Worm (Caenorhabditis elegans): ENCODE measurements around the gene ncx-7.

ncx-7 gene

ce11 chrIII:9733333-9733732, 13.2 kb upstream of the ncx-7 start:
- peak; percentile 3 for TF ChIP-seq nhr-20 (tag; optimal IDR thresholded peaks at IDR 0.05)
- peak; percentile 64 for TF ChIP-seq lin-14 (GFP tag; optimal IDR thresholded peaks at IDR 0.05)
- TF ChIP-seq lsy-2 (tag; optimal IDR thresholded peaks at IDR 0.05) = peak in 1 of 2 experiments; percentile 23
- peak in 1 of 6 experiments; percentile 27 for TF ChIP-seq elt-3 (tag; optimal IDR thresholded peaks at IDR 0.05)
- TF ChIP-seq snu-23 (GFP tag; optimal IDR thresholded peaks at IDR 0.05) = peak; percentile 22
- TF ChIP-seq mep-1 (tag; optimal IDR thresholded peaks at IDR 0.05) = peak; percentile 32
- TF ChIP-seq irx-1 (tag; optimal IDR thresholded peaks at IDR 0.05) = no peak
- TF ChIP-seq lin-35 (GFP tag; optimal IDR thresholded peaks at IDR 0.05) = peak in 1 of 2 experiments; percentile 26
- no peak for TF ChIP-seq ceh-8 (GFP tag; optimal IDR thresholded peaks at IDR 0.05)
- no peak for TF ChIP-seq fos-1 (tag; optimal IDR thresholded peaks at IDR 0.05)
- peak; percentile 74 for TF ChIP-seq nhr-85 (tag)
- no peak for TF ChIP-seq aly-2 (tag; optimal IDR thresholded peaks at IDR 0.05)
- no peak for TF ChIP-seq lir-3 (tag; optimal IDR thresholded peaks at IDR 0.05; ENCODE audit: poor library complexity)
- peak; percentile 87 for TF ChIP-seq blmp-1 (tag; optimal IDR thresholded peaks at IDR 0.05)
- no peak for TF ChIP-seq zip-4 (GFP tag; optimal IDR thresholded peaks at IDR 0.05)

- TF ChIP-seq lin-14 (GFP tag; optimal IDR thresholded peaks at IDR 0.05) (peak; percentile 90), ets-5 (GFP tag; IDR thresholded peaks at IDR 0.05) (no peak), swsn-7 (tag; optimal IDR thresholded peaks at IDR 0.05) (peak; percentile 24), lin-39 (tag; optimal IDR thresholded peaks at IDR 0.05) (peak; percentile 51), nhr-71 (tag; optimal IDR thresholded peaks at IDR 0.05) (peak; percentile 60), zip-4 (GFP tag; optimal IDR thresholded peaks at IDR 0.05) (no peak), dsc-1 (tag; optimal IDR thresholded peaks at IDR 0.05) (peak; percentile 75), rnt-1 (tag; optimal IDR thresholded peaks at IDR 0.05) (peak; percentile 74), ceh-8 (GFP tag; optimal IDR thresholded peaks at IDR 0.05) (no peak), efl-1 (optimal IDR thresholded peaks at IDR 0.05) (no peak), efl-1 (GFP tag; optimal IDR thresholded peaks at IDR 0.05 in 1 of 2) (peak in 1 of 2 experiments; percentile 3), lsy-2 (tag; optimal IDR thresholded peaks at IDR 0.05) (peak; percentile 1 to 7), nhr-85 (tag) (peak; percentile 9), nhr-20 (tag; optimal IDR thresholded peaks at IDR 0.05) (peak; percentile 20), snu-23 (GFP tag; optimal IDR thresholded peaks at IDR 0.05) (peak; percentile 19)
Measured at ce11 chrIII:9731313-9731912, 11.3 kb upstream of the ncx-7 start.

ce11 chrIII:9730407-9730806, 10.3 kb upstream of the ncx-7 start:
- TF ChIP-seq nhr-20 (tag; optimal IDR thresholded peaks at IDR 0.05) (no peak), ceh-88 (GFP tag; IDR thresholded peaks at IDR 0.05) (no peak), mep-1 (tag; optimal IDR thresholded peaks at IDR 0.05) (no peak), egl-27 (tag; optimal IDR thresholded peaks at IDR 0.05) (no peak), ces-1 (GFP tag; optimal IDR thresholded peaks at IDR 0.05) (no peak), zip-4 (GFP tag; optimal IDR thresholded peaks at IDR 0.05) (no peak), fkh-8 (tag; optimal IDR thresholded peaks at IDR 0.05) (no peak), dsc-1 (tag; optimal IDR thresholded peaks at IDR 0.05) (peak; percentile 53), unc-130 (tag; optimal IDR thresholded peaks at IDR 0.05) (no peak), efl-1 (optimal IDR thresholded peaks at IDR 0.05) (no peak), efl-1 (GFP tag; optimal IDR thresholded peaks at IDR 0.05 in 1 of 2) (peak in 1 of 2 experiments; percentile 42), C04F5.9 (tag; optimal IDR thresholded peaks at IDR 0.05) (no peak), nhr-76 (tag; optimal IDR thresholded peaks at IDR 0.05) (no peak)

ce11 chrIII:9727439-9727838, 7.3 kb upstream of the ncx-7 start, which contains the start of gene C07A9.12:
Gene C07A9.12, minus strand, starts transcription at chrIII:9727539.
- TF ChIP-seq dsc-1 (tag; optimal IDR thresholded peaks at IDR 0.05) = peak; percentile 3
- TF ChIP-seq F16B12.6 (tag; optimal IDR thresholded peaks at IDR 0.05) = no peak

- TF ChIP-seq unc-30 (tag; optimal IDR thresholded peaks at IDR 0.05) = no peak
- no peak for TF ChIP-seq dpl-1 (GFP tag; optimal IDR thresholded peaks at IDR 0.05)
- no peak for TF ChIP-seq mef-2 (tag; optimal IDR thresholded peaks at IDR 0.05)
- TF ChIP-seq tbx-2 (tag; optimal IDR thresholded peaks at IDR 0.05) = no peak
- no peak for TF ChIP-seq F16B12.6 (tag; optimal IDR thresholded peaks at IDR 0.05)
- no peak for TF ChIP-seq hlh-17 (GFP tag; optimal IDR thresholded peaks at IDR 0.05; ENCODE audit: borderline replicate concordance)
- TF ChIP-seq nhr-12 (tag; optimal IDR thresholded peaks at IDR 0.05) = no peak
- TF ChIP-seq lin-35 (GFP tag; optimal IDR thresholded peaks at IDR 0.05) = no peak
- TF ChIP-seq C16A3.4 (tag; optimal IDR thresholded peaks at IDR 0.05) = no peak
- TF ChIP-seq nhr-84 (tag; optimal IDR thresholded peaks at IDR 0.05) = no peak
- TF ChIP-seq efl-3 (GFP tag; optimal IDR thresholded peaks at IDR 0.05) = no peak
- no peak for TF ChIP-seq mab-9 (GFP tag; IDR thresholded peaks at IDR 0.05)
Measured at ce11 chrIII:9725114-9725513, 5.0 kb upstream of the ncx-7 start, which contains the start of gene clec-162. Gene clec-162, minus strand, starts transcription at chrIII:9725214.
